Worm (Caenorhabditis elegans) whole organism, late embryonic: Measurements from ENCODE around the gene mlt-11.

Experiments used
- C08G9.2 ChIP-seq: sonication (generic microtip); optimal IDR thresholded peaks from 2 replicates; lab custom pipeline; 2016; ENCODE audit warnings: mild to moderate bottlenecking, missing genetic modification characterization, moderate library complexity, missing compliant biosample characterization
- F13H6.1 ChIP-seq: sonication (generic microtip); optimal IDR thresholded peaks from 2 replicates; lab custom pipeline; 2016; ENCODE audit warnings: missing genetic modification characterization, missing compliant biosample characterization
- K02D7.2 ChIP-seq: sonication (generic microtip); optimal IDR thresholded peaks from 2 replicates; lab custom pipeline; 2017; ENCODE audit warnings: mild to moderate bottlenecking, missing genetic modification characterization, missing compliant biosample characterization
- T23F11.4 ChIP-seq: fragments of 200-800 bp; sonication (Bioruptor generic); optimal IDR thresholded peaks from 2 replicates; lab custom pipeline; 2018; ENCODE audit warnings: mild to moderate bottlenecking, missing genetic modification characterization, missing compliant biosample characterization
- ama-1 ChIP-seq: fragments of 150-350 bp; optimal IDR thresholded peaks from 2 replicates; lab custom pipeline; 2014
- ceh-14 ChIP-seq: sonication (generic microtip); optimal IDR thresholded peaks from 2 replicates; lab custom pipeline; 2016; ENCODE audit warnings: missing genotype, missing genetic modification characterization, missing compliant biosample characterization
- ceh-18 ChIP-seq: sonication (generic microtip); optimal IDR thresholded peaks from 2 replicates; lab custom pipeline; 2016; ENCODE audit warnings: missing genetic modification characterization, missing compliant biosample characterization
- ceh-22 ChIP-seq: sonication (generic microtip); optimal IDR thresholded peaks from 2 replicates; lab custom pipeline; 2017; ENCODE audit warnings: missing biosample characterization, missing genetic modification characterization
- ceh-31 ChIP-seq: sonication (generic microtip); optimal IDR thresholded peaks from 2 replicates; lab custom pipeline; 2016; ENCODE audit warnings: missing genetic modification characterization, missing compliant biosample characterization
- ceh-34 ChIP-seq: sonication (generic microtip); optimal IDR thresholded peaks from 2 replicates; lab custom pipeline; 2016; ENCODE audit warnings: mild to moderate bottlenecking, missing genetic modification characterization, missing compliant biosample characterization
- ceh-45 ChIP-seq: fragments of 200-800 bp; sonication (Bioruptor generic); IDR thresholded peaks from 2 replicates; pipeline ENCODE4 v1.3.6; 2022; ENCODE audit warnings: missing genetic modification reagents, missing genetic modification characterization, missing compliant biosample characterization
- ceh-6 ChIP-seq: fragments of 200-800 bp; sonication (Bioruptor generic); optimal IDR thresholded peaks from 2 replicates; lab custom pipeline; 2018; ENCODE audit warnings: mild to moderate bottlenecking, missing genetic modification characterization, missing compliant biosample characterization
- ceh-9 ChIP-seq: sonication (generic microtip); optimal IDR thresholded peaks from 2 replicates; lab custom pipeline; 2016; ENCODE audit warnings: mild to moderate bottlenecking, missing genetic modification characterization, inconsistent platforms, missing compliant biosample characterization
- dve-1 ChIP-seq: sonication (generic microtip); optimal IDR thresholded peaks from 2 replicates; lab custom pipeline; 2017; ENCODE audit warnings: antibody characterized with exemption, mild to moderate bottlenecking, missing genetic modification characterization, missing compliant biosample characterization
- elt-2 ChIP-seq: sonication (generic microtip); optimal IDR thresholded peaks from 2 replicates; lab custom pipeline; 2016; ENCODE audit warnings: missing genetic modification reagents, missing genetic modification characterization, missing compliant biosample characterization
- eyg-1 ChIP-seq: sonication (generic microtip); optimal IDR thresholded peaks from 2 replicates; lab custom pipeline; 2016; ENCODE audit warnings: missing genotype, missing genetic modification characterization, missing compliant biosample characterization
- fkh-10 ChIP-seq: fragments of 150-350 bp; optimal IDR thresholded peaks from 2 replicates; lab custom pipeline; 2014; ENCODE audit warnings: missing biosample characterization, missing genetic modification reagents, missing genetic modification characterization
- fkh-6 ChIP-seq: sonication (generic microtip); optimal IDR thresholded peaks from 2 replicates; lab custom pipeline; 2016; ENCODE audit warnings: missing genetic modification characterization, missing compliant biosample characterization
- gmeb-2 ChIP-seq: sonication (generic microtip); optimal IDR thresholded peaks from 2 replicates; lab custom pipeline; 2016; ENCODE audit warnings: missing genetic modification characterization, inconsistent platforms, missing compliant biosample characterization
- hlh-15 ChIP-seq: sonication (generic microtip); optimal IDR thresholded peaks from 2 replicates; lab custom pipeline; 2016; ENCODE audit warnings: missing genetic modification characterization, missing compliant biosample characterization
- hlh-30 ChIP-seq: sonication (generic microtip); optimal IDR thresholded peaks from 2 replicates; lab custom pipeline; 2017; ENCODE audit warnings: antibody characterized with exemption, missing genetic modification characterization, missing compliant biosample characterization; ENCODE audit not compliant: insufficient read depth
- hlh-8 ChIP-seq: sonication (generic microtip); optimal IDR thresholded peaks from 2 replicates; lab custom pipeline; 2016; ENCODE audit warnings: missing genotype, missing genetic modification characterization, missing compliant biosample characterization
- lin-11 ChIP-seq: fragments of 200-800 bp; sonication (Bioruptor generic); optimal IDR thresholded peaks from 2 replicates; lab custom pipeline; 2018; ENCODE audit warnings: mild to moderate bottlenecking, missing genetic modification characterization, missing compliant biosample characterization
- mec-3 ChIP-seq: sonication (generic microtip); optimal IDR thresholded peaks from 2 replicates; lab custom pipeline; 2016; ENCODE audit warnings: borderline replicate concordance, missing genetic modification characterization, missing compliant biosample characterization
- nfya-1 ChIP-seq: sonication (generic microtip); optimal IDR thresholded peaks from 2 replicates; lab custom pipeline; 2017; ENCODE audit warnings: missing genetic modification characterization, mild to moderate bottlenecking, missing compliant biosample characterization, antibody characterized with exemption, moderate library complexity
- nhr-11 ChIP-seq: fragments of 150-350 bp; optimal IDR thresholded peaks from 2 replicates; lab custom pipeline; 2014; ENCODE audit warnings: missing biosample characterization, missing genetic modification characterization
- nhr-232 ChIP-seq: sonication (generic microtip); optimal IDR thresholded peaks from 2 replicates; lab custom pipeline; 2016; ENCODE audit warnings: missing genetic modification characterization, missing compliant biosample characterization
- npax-4 ChIP-seq: sonication (generic microtip); optimal IDR thresholded peaks from 2 replicates; lab custom pipeline; 2016; ENCODE audit warnings: missing genetic modification characterization, missing compliant biosample characterization
- odd-2 ChIP-seq: sonication (generic microtip); optimal IDR thresholded peaks from 2 replicates; lab custom pipeline; 2017; ENCODE audit warnings: antibody characterized with exemption, mild to moderate bottlenecking, missing genetic modification characterization, missing compliant biosample characterization
- pat-9 ChIP-seq: fragments of 200-800 bp; sonication (Bioruptor generic); optimal IDR thresholded peaks from 2 replicates; lab custom pipeline; 2018; ENCODE audit warnings: mild to moderate bottlenecking, missing genetic modification characterization, moderate library complexity, missing compliant biosample characterization
- pax-1 ChIP-seq: fragments of 150-350 bp; optimal IDR thresholded peaks from 2 replicates; lab custom pipeline; 2014; ENCODE audit warnings: missing biosample characterization, missing genetic modification characterization
- pros-1 ChIP-seq: fragments of 150-350 bp; optimal IDR thresholded peaks from 2 replicates; lab custom pipeline; 2014; ENCODE audit warnings: missing biosample characterization, missing genetic modification reagents, missing genetic modification characterization
- ref-2 ChIP-seq: sonication (generic microtip); optimal IDR thresholded peaks from 2 replicates; lab custom pipeline; 2016; ENCODE audit warnings: missing genetic modification characterization, missing compliant biosample characterization
- sox-4 ChIP-seq: sonication (generic microtip); optimal IDR thresholded peaks from 2 replicates; lab custom pipeline; 2017; ENCODE audit warnings: mild to moderate bottlenecking, missing genetic modification characterization, inconsistent platforms, missing compliant biosample characterization
- tbx-2 ChIP-seq: sonication (generic microtip); optimal IDR thresholded peaks from 2 replicates; lab custom pipeline; 2016; ENCODE audit warnings: missing genetic modification characterization, missing compliant biosample characterization
- ttx-3 ChIP-seq: sonication (generic microtip); optimal IDR thresholded peaks from 2 replicates; lab custom pipeline; 2016; ENCODE audit warnings: missing genetic modification reagents, missing genetic modification characterization, missing compliant biosample characterization
- unc-42 ChIP-seq: sonication (generic microtip); optimal IDR thresholded peaks from 2 replicates; lab custom pipeline; 2016; ENCODE audit warnings: missing genotype, missing genetic modification characterization, missing compliant biosample characterization
- unc-86 ChIP-seq: sonication (generic microtip); optimal IDR thresholded peaks from 2 replicates; lab custom pipeline; 2016; ENCODE audit warnings: missing genetic modification characterization, missing compliant biosample characterization

Gene mlt-11

DNA sequence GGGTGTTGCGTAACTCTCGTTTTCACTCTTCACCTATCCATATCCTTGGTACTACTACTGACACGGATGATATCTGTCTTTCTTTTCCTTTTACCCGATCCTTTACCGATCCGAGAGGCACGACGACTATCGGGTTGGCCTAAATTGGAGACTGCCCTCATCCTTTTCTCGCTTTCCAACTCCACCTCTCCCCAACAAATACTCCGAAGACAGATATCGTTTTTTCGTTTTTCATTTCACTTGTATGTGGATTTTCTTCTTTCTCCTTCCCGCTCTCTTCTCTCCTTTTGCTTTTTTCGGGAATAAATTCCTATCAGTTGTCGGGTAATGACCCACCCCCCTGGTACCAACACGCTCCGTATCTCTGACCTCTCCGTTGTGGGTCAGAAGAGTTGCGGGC is 2.1 kb upstream of the mlt-11 start:
- no peak for TF ChIP-seq mec-3 (tag; lab: Kevin White, UChicago)
- TF ChIP-seq unc-42 (tag; lab: Kevin White, UChicago), result no peak
- TF ChIP-seq gmeb-2, result no peak

DNA sequence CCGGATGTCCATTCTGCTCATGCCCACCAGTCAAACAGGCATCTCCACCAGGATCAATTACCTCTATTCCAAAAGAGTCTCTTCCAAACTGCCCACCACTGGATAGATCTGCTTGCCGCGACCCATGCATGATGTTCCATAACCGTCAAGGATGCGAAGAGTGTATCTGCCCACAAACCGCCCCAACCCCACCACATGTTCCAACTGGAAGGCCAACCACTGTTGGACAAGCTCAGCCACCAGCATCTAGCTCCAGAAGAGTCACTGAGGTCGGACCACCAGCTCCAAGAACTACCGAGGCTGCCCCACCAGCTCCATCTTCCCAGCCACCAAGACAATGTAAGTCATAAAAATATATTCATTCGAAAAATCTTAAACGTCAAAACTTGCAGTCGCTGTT is 3.6 kb downstream of the mlt-11 start:
- TF ChIP-seq K02D7.2 (no peak), ceh-18 (no peak), hlh-15 (tag; lab: Kevin White, UChicago) (no peak), ceh-22 (no peak), lin-11 (tag; lab: Kevin White, UChicago) (no peak), unc-42 (tag; lab: Kevin White, UChicago) (no peak), nhr-232 (no peak), tbx-2 (no peak), ttx-3 (tag; lab: Kevin White, UChicago) (no peak)

- TF ChIP-seq ttx-3 (tag; lab: Kevin White, UChicago), result no peak
- TF ChIP-seq pros-1 (tag; lab: Kevin White, UChicago), result no peak
- TF ChIP-seq pat-9 (tag; lab: Kevin White, UChicago), result no peak
- TF ChIP-seq F13H6.1 (tag; lab: Kevin White, UChicago), result no peak
- TF ChIP-seq elt-2, result no peak
- TF ChIP-seq npax-4 (tag; lab: Kevin White, UChicago), result no peak
- no peak for TF ChIP-seq hlh-8 (tag; lab: Kevin White, UChicago)
- no peak for TF ChIP-seq hlh-15 (tag; lab: Kevin White, UChicago)
- no peak for TF ChIP-seq C08G9.2 (tag; lab: Kevin White, UChicago)
- TF ChIP-seq ceh-45 (GFP tag; lab: Robert Waterston, UW), result no peak
- TF ChIP-seq nhr-232, result no peak
- TF ChIP-seq ref-2 (tag; lab: Kevin White, UChicago), result no peak
- no peak for TF ChIP-seq T23F11.4 (GFP tag; lab: Kevin White, UChicago)
- no peak for TF ChIP-seq ceh-14 (tag; lab: Kevin White, UChicago)
- TF ChIP-seq ceh-31 (tag; lab: Kevin White, UChicago), result no peak
- TF ChIP-seq ama-1 (lab: Kevin White, UChicago), result no peak
- no peak for TF ChIP-seq fkh-10 (GFP tag; lab: Kevin White, UChicago)
These were observed 13.2 kb downstream of the mlt-11 start for ce11 chrV:20680189-20680588.

- TF ChIP-seq K02D7.2 (no peak), C08G9.2 (tag; lab: Kevin White, UChicago) (no peak), eyg-1 (tag; lab: Kevin White, UChicago) (no peak), pax-1 (tag; lab: Kevin White, UChicago) (no peak), nhr-11 (tag; lab: Kevin White, UChicago) (no peak), hlh-30 (tag; lab: Kevin White, UChicago) (no peak), sox-4 (tag; lab: Kevin White, UChicago) (no peak), ceh-9 (tag; lab: Kevin White, UChicago) (no peak), ceh-34 (tag; lab: Kevin White, UChicago) (no peak), elt-2 (no peak), odd-2 (tag; lab: Kevin White, UChicago) (no peak), dve-1 (tag; lab: Kevin White, UChicago) (no peak), mec-3 (tag; lab: Kevin White, UChicago) (no peak), nhr-232 (no peak), ceh-6 (no peak), fkh-6 (tag; lab: Kevin White, UChicago) (no peak), unc-86 (tag; lab: Kevin White, UChicago) (no peak), nfya-1 (no peak)
These were observed 14.1 kb downstream of the mlt-11 start, which contains the start of gene srsx-35 for ce11 chrV:20681120-20681519. Gene srsx-35 (plus strand): TSS chrV:20681420.
